Worm (Caenorhabditis elegans): ENCODE measurements around the gene Y49A3A.4.

The Y49A3A.4 gene

DNA sequence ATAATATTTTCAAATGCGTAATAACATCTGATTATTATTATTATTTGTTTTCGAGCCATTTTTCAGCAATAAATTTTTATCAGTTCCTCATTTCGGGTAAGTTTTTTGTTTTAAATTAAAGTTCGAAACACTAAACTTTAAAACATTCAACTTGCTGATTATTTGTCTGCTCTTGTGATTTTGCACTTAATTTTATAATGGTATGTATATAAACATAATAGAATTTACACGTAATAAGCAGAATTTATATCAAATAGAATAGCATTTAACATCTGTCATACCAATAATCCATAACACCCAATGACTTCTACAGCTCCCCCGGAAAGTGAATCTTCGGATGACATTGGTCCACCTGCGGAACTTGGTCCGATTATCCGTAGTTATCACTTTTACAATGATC lies 25.6 kb downstream of the Y49A3A.4 start, which contains the start of gene srm-4:
TSS of gene srm-4 (plus strand) at position 301 of the 400 bp plus-strand sequence.
- no peak for TF ChIP-seq rec-8 (tag; optimal IDR thresholded peaks at IDR 0.05)

DNA sequence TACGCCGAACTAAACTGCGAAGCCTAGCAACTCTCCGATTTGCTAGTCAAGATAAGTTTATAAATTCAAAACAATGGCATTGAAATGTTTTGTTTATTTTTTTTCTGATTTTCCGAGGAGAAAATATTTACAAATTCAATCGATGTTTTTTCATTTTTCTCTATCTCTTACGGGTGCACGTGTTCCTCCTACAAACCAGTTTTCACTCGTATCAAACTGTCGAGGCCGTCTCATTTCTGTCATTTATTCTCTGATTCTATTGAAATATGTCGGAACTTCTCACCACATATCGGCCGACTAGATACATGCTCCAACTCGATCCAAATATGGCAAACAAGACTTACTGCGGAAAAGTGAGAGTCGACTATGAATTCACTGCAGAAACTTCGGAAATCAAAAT lies 27.2 kb downstream of the Y49A3A.4 start, which contains the start of gene F47B8.8:
TSS of gene F47B8.8 (plus strand) at position 257 of the 400 bp plus-strand sequence.
- TF ChIP-seq repo-1 (tag; optimal IDR thresholded peaks at IDR 0.05) (no peak), pbrm-1 (GFP tag; IDR thresholded peaks at IDR 0.05) (no peak), rcor-1 (GFP tag; IDR thresholded peaks at IDR 0.05) (no peak), him-1 (tag; optimal IDR thresholded peaks at IDR 0.05) (no peak), ceh-40 (GFP tag; IDR thresholded peaks at IDR 0.05) (no peak), bed-1 (GFP tag; IDR thresholded peaks at IDR 0.05) (no peak), mcd-1 (GFP tag; IDR thresholded peaks at IDR 0.05) (no peak), ceh-100 (GFP tag; IDR thresholded peaks at IDR 0.05) (no peak), madf-8 (GFP tag; conservative IDR thresholded peaks at IDR 0.05) (no peak)

DNA sequence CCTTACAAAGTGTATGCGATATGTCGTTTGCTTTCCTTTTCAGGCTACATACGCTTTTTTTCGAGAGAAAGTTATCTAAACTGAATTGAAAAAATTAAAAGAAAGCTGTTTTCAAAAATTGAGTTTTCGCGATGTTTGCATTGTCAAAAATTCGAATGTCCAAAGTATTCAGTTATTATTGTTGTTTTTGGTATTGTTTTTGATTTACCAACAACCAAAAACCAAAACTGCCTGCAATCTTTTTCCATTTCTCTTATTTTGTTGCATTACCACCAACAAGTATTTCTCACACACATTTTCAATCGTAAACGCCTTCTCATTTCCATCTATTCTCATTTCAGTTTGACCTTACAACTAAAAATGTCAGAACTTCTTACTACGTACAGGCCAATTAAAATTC lies 29.9 kb downstream of the Y49A3A.4 start, which contains the start of gene pepm-1:
TSS of gene pepm-1 (plus strand) at position 301 of the 400 bp plus-strand sequence.
- TF ChIP-seq lin-40 (tag; optimal IDR thresholded peaks at IDR 0.05) (no peak), C17E4.6 (GFP tag; IDR thresholded peaks at IDR 0.05) (no peak), attf-6 (GFP tag; IDR thresholded peaks at IDR 0.05) (no peak), atf-7 (tag; optimal IDR thresholded peaks at IDR 0.05) (no peak), ztf-3 (GFP tag; optimal IDR thresholded peaks at IDR 0.05) (no peak), efl-1 (GFP tag; optimal IDR thresholded peaks at IDR 0.05) (no peak), let-607 (tag; optimal IDR thresholded peaks at IDR 0.05) (no peak), hlh-12 (tag; optimal IDR thresholded peaks at IDR 0.05) (no peak), C06A6.2 (GFP tag; conservative IDR thresholded peaks at IDR 0.05) (no peak), madf-6 (GFP tag; IDR thresholded peaks at IDR 0.05) (no peak), tbx-9 (tag; optimal IDR thresholded peaks at IDR 0.05; ENCODE audit: borderline replicate concordance) (no peak), mel-28 (tag; optimal IDR thresholded peaks at IDR 0.05; ENCODE audit: borderline replicate concordance) (no peak), D2030.7 (GFP tag; IDR thresholded peaks at IDR 0.05) (no peak), hsf-1 (GFP tag; IDR thresholded peaks at IDR 0.05) (no peak), T26A5.8 (tag; optimal IDR thresholded peaks at IDR 0.05) (no peak), dpl-1 (GFP tag; optimal IDR thresholded peaks at IDR 0.05) (no peak)

DNA sequence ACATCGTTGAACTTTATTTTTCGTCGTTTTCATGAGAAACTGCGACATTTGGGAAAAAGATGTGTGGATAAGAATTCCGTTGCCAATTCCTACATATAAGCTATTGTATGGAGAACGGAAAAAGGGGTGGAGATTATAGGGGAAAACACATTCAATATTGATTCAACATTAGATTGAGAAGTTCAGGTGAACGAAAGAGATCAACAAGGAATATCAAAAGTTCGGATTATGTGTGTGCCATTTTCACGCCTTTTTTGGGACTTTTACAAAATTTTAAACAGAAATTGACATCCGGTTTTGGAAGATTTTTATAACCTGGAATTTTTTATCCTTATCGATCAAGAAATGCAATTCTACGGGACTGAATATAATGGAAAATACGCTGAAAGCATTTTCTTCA lies 30.9 kb downstream of the Y49A3A.4 start, which contains the start of gene F47B8.5:
TSS of gene F47B8.5 (minus strand) at position 101 of the 400 bp plus-strand sequence.
- TF ChIP-seq F57C9.4 (tag; optimal IDR thresholded peaks at IDR 0.05) (no peak), ama-1 (optimal IDR thresholded peaks at IDR 0.05) (no peak), ama-1 (GFP tag; optimal IDR thresholded peaks at IDR 0.05) (no peak), C17E4.6 (GFP tag; IDR thresholded peaks at IDR 0.05) (no peak), egl-44 (GFP tag; IDR thresholded peaks at IDR 0.05) (no peak), lsy-27 (tag; optimal IDR thresholded peaks at IDR 0.05; ENCODE audit: borderline replicate concordance, insufficient read depth) (no peak), F55B11.4 (tag; optimal IDR thresholded peaks at IDR 0.05; ENCODE audit: borderline replicate concordance, insufficient read depth) (no peak), mxl-1 (tag; optimal IDR thresholded peaks at IDR 0.05) (no peak)
